Fruit fly (Drosophila melanogaster): Measurements from ENCODE around the gene Myo61F.

dm6 chr3L:1279685-1280084 lies 38.6 kb upstream of the Myo61F start:
- TF ChIP-seq CG18262 (tag; optimal IDR thresholded peaks at IDR 0.05) (no peak), CG4328 (GFP tag; optimal IDR thresholded peaks at IDR 0.05) (no peak), fd3F (GFP tag; optimal IDR thresholded peaks at IDR 0.05) (no peak), klu (GFP tag; IDR thresholded peaks at IDR 0.05) (no peak), E2f1 (GFP tag; IDR thresholded peaks at IDR 0.05) (no peak), Dp (GFP tag; optimal IDR thresholded peaks at IDR 0.05) (no peak)

Measured in whole organism, embryonic.